Fruit fly (Drosophila melanogaster): ENCODE measurements around the gene CG13806.

- TF ChIP-seq trh (GFP tag; optimal IDR thresholded peaks at IDR 0.05), result no peak
- no peak for TF ChIP-seq ttk (GFP tag; IDR thresholded peaks at IDR 0.05)
- no peak for TF ChIP-seq CG1233 (GFP tag; optimal IDR thresholded peaks at IDR 0.05)
- no peak for TF ChIP-seq Dp (GFP tag; optimal IDR thresholded peaks at IDR 0.05)
- TF ChIP-seq dysf (GFP tag; IDR thresholded peaks at IDR 0.05), result no peak
These were observed 37.0 kb upstream of the CG13806 start, which contains the start of gene Oseg2 for dm6 chr3L:2229172-2229696.

Measured in whole organism, embryonic.